Fruit fly (Drosophila melanogaster): ENCODE results near the gene CG46510.
"Not testable (repeated sequence)": the region's sequence is repeated elsewhere in the genome, so short reads cannot be mapped to it uniquely, and the experiment has no call there.

The CG46510 gene

DNA sequence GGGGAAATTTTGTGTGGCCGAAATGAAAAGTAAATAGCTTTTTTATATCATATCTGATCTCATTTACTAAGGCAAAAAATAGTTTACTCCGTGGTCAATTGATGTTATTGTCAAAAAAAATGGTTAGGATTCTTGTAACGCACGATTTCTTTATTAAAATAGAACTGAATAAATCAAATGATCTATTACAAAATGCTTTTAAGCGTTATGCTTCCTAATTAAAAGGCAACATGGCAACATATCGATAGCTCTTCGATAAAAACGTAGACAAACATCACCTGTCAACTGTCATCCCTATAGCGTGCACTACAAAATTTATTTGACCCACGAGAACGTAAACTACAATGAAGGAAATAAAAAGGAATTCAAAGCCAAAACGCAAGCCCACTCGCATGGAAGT lies at the start of gene CG46510:
Gene CG46510 (plus strand): TSS at position 301 of the 400 bp plus-strand sequence.
- not testable (repeated sequence) for TF ChIP-seq btn, CG5245, chn (GFP tag; optimal IDR thresholded peaks at IDR 0.05)

DNA sequence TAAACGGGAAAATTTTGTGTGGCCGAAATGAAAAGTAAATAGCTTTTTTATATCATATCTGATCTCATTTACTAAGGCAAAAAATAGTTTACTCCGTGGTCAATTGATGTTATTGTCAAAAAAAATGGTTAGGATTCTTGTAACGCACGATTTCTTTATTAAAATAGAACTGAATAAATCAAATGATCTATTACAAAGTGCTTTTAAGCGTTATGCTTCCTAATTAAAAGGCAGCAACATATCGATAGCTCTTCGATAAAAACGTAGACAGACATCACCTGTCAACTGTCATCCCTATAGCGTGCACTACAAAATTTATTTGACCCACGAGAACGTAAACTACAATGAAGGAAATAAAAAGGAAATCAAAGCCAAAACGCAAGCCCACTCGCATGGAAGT lies 34.5 kb upstream of the CG46510 start, which contains the start of gene CG40813:
Gene CG40813 (plus strand): TSS at position 301 of the 400 bp plus-strand sequence.
- TF ChIP-seq caup (GFP tag; optimal IDR thresholded peaks at IDR 0.05; ENCODE audit: severe bottlenecking); Hand (GFP tag; optimal IDR thresholded peaks at IDR 0.05); Scr (GFP tag; IDR thresholded peaks at IDR 0.05; ENCODE audit: partially characterized antibody): not testable (repeated sequence)

DNA sequence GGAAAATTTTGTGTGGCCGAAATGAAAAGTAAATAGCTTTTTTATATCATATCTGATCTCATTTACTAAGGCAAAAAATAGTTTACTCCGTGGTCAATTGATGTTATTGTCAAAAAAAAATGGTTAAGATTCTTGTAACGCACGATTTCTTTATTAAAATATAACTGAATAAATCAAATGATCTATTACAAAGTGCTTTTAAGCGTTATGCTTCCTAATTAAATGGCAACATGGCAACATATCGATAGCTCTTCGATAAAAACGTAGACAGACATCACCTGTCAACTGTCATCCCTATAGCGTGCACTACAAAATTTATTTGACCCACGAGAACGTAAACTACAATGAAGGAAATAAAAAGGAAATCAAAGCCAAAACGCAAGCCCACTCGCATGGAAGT lies 29.8 kb upstream of the CG46510 start, which contains the start of gene CG46504:
Gene CG46504 (plus strand): TSS at position 301 of the 400 bp plus-strand sequence.
- not testable (repeated sequence) for TF ChIP-seq sd (tag; optimal IDR thresholded peaks at IDR 0.05); chif (GFP tag; optimal IDR thresholded peaks at IDR 0.05); hth (optimal IDR thresholded peaks at IDR 0.05)

DNA sequence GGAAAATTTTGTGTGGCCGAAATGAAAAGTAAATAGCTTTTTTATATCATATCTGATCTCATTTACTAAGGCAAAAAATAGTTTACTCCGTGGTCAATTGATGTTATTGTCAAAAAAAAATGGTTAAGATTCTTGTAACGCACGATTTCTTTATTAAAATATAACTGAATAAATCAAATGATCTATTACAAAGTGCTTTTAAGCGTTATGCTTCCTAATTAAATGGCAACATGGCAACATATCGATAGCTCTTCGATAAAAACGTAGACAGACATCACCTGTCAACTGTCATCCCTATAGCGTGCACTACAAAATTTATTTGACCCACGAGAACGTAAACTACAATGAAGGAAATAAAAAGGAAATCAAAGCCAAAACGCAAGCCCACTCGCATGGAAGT lies 24.8 kb upstream of the CG46510 start, which contains the start of gene CG46505:
Gene CG46505 (plus strand): TSS at position 301 of the 400 bp plus-strand sequence.
- TF ChIP-seq CG6791 (GFP tag; IDR thresholded peaks at IDR 0.05; ENCODE audit: partially characterized antibody); YL-1 (GFP tag; optimal IDR thresholded peaks at IDR 0.05); CG5180 (GFP tag; optimal IDR thresholded peaks at IDR 0.05): not testable (repeated sequence)

DNA sequence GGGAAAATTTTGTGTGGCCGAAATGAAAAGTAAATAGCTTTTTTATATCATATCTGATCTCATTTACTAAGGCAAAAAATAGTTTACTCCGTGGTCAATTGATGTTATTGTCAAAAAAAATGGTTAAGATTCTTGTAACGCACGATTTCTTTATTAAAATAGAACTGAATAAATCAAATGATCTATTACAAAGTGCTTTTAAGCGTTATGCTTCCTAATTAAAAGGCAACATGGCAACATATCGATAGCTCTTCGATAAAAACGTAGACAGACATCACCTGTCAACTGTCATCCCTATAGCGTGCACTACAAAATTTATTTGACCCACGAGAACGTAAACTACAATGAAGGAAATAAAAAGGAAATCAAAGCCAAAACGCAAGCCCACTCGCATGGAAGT lies 19.7 kb upstream of the CG46510 start, which contains the start of gene CG46506:
Gene CG46506 (plus strand): TSS at position 301 of the 400 bp plus-strand sequence.
- not testable (repeated sequence) for TF ChIP-seq CG6854 (GFP tag; optimal IDR thresholded peaks at IDR 0.05); CG9727 (GFP tag; optimal IDR thresholded peaks at IDR 0.05); inv (GFP tag; IDR thresholded peaks at IDR 0.05; ENCODE audit: partially characterized antibody)

DNA sequence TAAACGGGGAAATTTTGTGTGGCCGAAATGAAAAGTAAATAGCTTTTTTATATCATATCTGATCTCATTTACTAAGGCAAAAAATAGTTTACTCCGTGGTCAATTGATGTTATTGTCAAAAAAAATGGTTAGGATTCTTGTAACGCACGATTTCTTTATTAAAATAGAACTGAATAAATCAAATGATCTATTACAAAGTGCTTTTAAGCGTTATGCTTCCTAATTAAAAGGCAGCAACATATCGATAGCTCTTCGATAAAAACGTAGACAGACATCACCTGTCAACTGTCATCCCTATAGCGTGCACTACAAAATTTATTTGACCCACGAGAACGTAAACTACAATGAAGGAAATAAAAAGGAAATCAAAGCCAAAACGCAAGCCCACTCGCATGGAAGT lies 14.7 kb upstream of the CG46510 start, which contains the start of gene CG46507:
Gene CG46507 (plus strand): TSS at position 301 of the 400 bp plus-strand sequence.
- not testable (repeated sequence) for TF ChIP-seq chif (GFP tag; optimal IDR thresholded peaks at IDR 0.05); CG10321 (GFP tag; IDR thresholded peaks at IDR 0.05); CG3847 (GFP tag; IDR thresholded peaks at IDR 0.05)

DNA sequence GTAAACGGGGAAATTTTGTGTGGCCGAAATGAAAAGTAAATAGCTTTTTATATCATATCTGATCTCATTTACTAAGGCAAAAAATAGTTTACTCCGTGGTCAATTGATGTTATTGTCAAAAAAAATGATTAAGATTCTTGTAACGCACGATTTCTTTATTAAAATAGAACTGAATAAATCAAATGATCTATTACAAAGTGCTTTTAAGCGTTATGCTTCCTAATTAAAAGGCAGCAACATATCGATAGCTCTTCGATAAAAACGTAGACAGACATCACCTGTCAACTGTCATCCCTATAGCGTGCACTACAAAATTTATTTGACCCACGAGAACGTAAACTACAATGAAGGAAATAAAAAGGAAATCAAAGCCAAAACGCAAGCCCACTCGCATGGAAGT lies 9.9 kb upstream of the CG46510 start, which contains the start of gene CG46508:
Gene CG46508 (plus strand): TSS at position 301 of the 400 bp plus-strand sequence.
- not testable (repeated sequence) for TF ChIP-seq hth (optimal IDR thresholded peaks at IDR 0.05); H15 (GFP tag; IDR thresholded peaks at IDR 0.05); fru (optimal IDR thresholded peaks at IDR 0.05)

DNA sequence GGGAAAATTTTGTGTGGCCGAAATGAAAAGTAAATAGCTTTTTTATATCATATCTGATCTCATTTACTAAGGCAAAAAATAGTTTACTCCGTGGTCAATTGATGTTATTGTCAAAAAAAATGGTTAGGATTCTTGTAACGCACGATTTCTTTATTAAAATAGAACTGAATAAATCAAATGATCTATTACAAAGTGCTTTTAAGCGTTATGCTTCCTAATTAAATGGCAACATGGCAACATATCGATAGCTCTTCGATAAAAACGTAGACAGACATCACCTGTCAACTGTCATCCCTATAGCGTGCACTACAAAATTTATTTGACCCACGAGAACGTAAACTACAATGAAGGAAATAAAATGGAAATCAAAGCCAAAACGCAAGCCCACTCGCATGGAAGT lies 5.0 kb upstream of the CG46510 start, which contains the start of gene CG46509:
Gene CG46509 (plus strand): TSS at position 301 of the 400 bp plus-strand sequence.
- TF ChIP-seq bigmax (GFP tag; optimal IDR thresholded peaks at IDR 0.05); CG8924 (tag; optimal IDR thresholded peaks at IDR 0.05); slp2 (GFP tag; optimal IDR thresholded peaks at IDR 0.05): not testable (repeated sequence)

DNA sequence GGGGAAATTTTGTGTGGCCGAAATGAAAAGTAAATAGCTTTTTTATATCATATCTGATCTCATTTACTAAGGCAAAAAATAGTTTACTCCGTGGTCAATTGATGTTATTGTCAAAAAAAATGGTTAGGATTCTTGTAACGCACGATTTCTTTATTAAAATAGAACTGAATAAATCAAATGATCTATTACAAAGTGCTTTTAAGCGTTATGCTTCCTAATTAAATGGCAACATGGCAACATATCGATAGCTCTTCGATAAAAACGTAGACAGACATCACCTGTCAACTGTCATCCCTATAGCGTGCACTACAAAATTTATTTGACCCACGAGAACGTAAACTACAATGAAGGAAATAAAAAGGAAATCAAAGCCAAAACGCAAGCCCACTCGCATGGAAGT lies 4.9 kb downstream of the CG46510 start, which contains the start of gene CG46511:
Gene CG46511 (plus strand): TSS at position 301 of the 400 bp plus-strand sequence.
- TF ChIP-seq NC2β (GFP tag; optimal IDR thresholded peaks at IDR 0.05); chinmo (GFP tag; IDR thresholded peaks at IDR 0.05; ENCODE audit: partially characterized antibody); gro (GFP tag; optimal IDR thresholded peaks at IDR 0.05): not testable (repeated sequence)
